Worm (Caenorhabditis elegans): ENCODE measurements around the gene F13C5.1.

F13C5.1 gene

DNA sequence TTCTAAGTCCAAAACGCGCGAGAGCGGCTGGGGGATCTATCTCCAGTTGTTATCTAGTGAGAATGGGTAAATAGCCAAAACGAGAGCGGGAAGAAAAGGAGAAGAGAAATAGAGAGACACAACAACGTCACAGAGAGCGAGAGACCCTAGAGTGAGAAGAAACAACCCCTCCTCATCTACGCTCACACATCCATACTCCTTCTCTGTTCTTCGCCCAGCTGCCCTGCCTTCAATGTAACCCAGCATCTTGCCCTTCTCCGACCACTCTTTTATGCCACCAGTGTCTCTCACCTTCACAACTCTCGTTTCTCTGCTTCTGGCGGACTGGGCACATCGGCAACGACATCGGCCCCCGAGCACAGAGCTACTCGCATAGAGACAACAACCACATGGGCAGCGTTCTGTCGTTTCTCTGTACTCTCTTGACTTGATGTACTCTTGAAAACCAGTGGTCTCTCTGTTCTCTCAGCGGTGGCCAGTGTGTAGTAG, 8.7 kb upstream of the F13C5.1 start:
- TF ChIP-seq W03F9.2 (tag; optimal IDR thresholded peaks at IDR 0.05) = peak; percentile 59
- TF ChIP-seq him-1 (tag; optimal IDR thresholded peaks at IDR 0.05) = peak; percentile 75
- no peak for TF ChIP-seq dao-5 (tag; optimal IDR thresholded peaks at IDR 0.05)

DNA sequence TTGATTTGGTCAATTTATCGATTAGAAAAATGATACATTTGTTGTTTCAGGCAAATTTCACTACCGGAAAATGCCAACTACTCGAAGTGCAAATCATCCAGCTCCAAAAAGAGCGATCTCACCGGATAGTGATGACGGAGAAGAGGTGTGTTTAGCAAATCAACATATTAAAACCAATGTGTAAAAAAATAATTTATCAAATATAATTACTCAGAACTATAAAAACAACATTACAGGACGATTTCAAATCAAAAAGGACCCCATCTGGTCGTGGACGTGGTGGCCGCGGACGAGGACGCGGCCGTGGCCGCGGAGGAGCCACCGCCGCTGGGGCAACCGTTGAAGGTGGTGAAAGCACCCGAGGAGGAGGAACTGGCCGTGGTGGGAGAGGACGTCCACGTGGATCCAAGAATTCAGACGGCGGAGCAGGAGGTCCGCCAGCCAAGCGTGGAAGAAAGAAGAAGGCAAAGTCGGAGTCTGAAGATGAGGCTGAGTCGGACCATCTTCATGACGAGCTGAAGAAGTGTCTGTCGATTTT, 8.0 kb upstream of the F13C5.1 start, which contains the start of gene F13C5.2:
F13C5.2 (plus strand) TSS at position 51 of the 538 bp plus-strand sequence.
- TF ChIP-seq dao-5 (tag; optimal IDR thresholded peaks at IDR 0.05) (no peak), W03F9.2 (tag; optimal IDR thresholded peaks at IDR 0.05) (no peak), him-1 (tag; optimal IDR thresholded peaks at IDR 0.05) (no peak)

DNA sequence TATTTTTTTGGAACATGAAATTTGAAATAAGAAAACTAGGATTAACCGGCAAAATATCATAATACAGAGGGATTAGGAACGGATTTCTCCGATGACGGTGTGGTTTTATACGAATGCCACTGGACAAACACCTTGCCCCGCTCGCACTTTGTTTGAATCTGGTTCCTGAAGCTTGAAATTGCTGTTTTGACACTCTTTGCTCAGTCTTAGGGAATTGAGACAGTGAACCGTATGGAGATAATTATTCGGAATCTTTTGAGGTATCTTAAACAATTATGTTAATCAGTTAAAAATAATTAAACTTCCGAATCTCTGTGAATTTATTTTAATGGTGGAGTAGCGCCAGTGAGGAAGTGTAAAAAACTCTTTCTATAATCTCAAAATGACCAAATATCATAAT, 2.5 kb upstream of the F13C5.1 start, which contains the start of gene F13C5.3:
F13C5.3 (minus strand) TSS at position 101 of the 400 bp plus-strand sequence.
- TF ChIP-seq dao-5 (tag; optimal IDR thresholded peaks at IDR 0.05) = no peak
- TF ChIP-seq him-1 (tag; optimal IDR thresholded peaks at IDR 0.05) = no peak
- TF ChIP-seq W03F9.2 (tag; optimal IDR thresholded peaks at IDR 0.05) = no peak

DNA sequence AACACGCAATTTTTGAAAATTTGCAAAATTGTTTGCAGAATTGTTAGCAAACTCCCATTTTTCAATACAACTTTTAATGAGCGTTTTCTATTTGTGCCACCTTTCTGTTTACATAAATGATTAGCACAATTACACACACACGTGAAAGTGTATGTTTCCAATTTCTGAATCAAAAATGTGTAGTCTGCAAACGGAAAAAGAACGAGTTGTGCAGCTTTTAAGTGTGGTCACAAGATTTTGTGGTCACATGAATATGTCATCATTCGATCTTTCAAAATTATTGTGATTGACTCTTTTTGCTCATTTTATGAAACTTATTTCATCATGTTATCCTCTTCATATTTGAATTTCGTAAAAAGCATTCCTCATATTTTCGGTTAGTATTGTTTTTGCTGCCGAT, 1.3 kb upstream of the F13C5.1 start:
- TF ChIP-seq dao-5 (tag; optimal IDR thresholded peaks at IDR 0.05) (no peak), him-1 (tag; optimal IDR thresholded peaks at IDR 0.05) (no peak), W03F9.2 (tag; optimal IDR thresholded peaks at IDR 0.05) (no peak)

DNA sequence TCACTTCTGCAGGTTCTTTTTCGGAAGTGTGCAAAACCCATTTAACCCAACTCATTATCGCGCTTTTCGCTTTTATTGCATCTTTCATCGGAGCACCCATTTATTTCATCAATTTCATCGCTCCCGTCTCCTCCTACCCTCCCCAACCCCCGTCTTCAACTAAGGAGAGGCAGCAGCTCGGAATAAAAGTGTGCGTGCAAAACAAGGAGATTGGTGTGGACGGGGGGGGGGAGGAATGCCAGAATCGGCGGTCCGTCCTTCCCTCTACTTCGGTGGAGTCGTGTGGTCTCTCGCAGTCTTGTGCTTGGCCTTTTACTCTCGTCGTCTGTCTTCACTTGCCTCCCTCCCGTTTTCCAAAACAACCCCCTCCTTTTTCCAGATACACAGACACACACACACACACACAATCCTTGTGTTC, 611 bp upstream of the F13C5.1 start:
- TF ChIP-seq dao-5 (tag; optimal IDR thresholded peaks at IDR 0.05) (no peak), W03F9.2 (tag; optimal IDR thresholded peaks at IDR 0.05) (no peak), him-1 (tag; optimal IDR thresholded peaks at IDR 0.05) (peak; percentile 27)

DNA sequence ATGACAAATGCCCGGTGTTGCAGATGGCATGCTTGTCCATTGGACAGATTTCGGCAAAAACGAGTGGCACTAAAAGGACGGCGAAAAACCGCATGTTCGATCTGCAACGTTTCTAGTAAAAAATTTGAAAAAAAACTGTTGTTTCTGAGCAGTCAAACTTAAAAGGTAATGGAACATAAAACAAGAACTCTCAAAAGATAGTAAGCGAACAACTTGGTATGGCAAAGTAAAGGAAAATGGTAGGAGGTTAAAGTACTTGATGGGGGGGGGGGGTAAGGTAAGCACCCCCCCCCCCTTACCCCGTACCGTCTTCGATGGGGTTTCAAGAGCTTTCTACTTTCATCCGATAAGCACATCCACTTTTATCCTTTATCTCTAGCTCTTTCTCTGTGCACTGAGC, 6.4 kb downstream of the F13C5.1 start, which contains the start of gene F13C5.5:
F13C5.5 (minus strand) TSS at position 101 of the 400 bp plus-strand sequence.
- TF ChIP-seq him-1 (tag; optimal IDR thresholded peaks at IDR 0.05) (no peak), W03F9.2 (tag; optimal IDR thresholded peaks at IDR 0.05) (no peak), dao-5 (tag; optimal IDR thresholded peaks at IDR 0.05) (no peak)

DNA sequence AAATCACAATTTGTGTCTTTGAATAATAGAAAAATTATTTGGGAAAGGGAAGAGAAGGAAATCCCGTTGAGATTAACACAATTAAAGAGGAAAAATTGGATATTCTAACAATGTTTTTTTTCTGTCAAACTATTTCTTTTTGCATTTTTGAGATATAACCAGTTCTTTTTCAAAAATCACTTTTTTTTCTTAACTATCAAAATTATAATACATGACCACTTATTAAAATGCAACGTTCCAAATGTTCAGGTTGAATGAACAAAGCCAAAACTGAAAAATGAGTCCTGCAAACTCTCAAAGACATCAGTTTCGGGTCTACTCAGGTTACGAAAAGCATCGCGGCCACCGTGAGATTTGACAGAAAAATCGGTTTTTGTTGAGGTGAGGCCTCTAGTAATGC, 7.6 kb downstream of the F13C5.1 start:
- TF ChIP-seq W03F9.2 (tag; optimal IDR thresholded peaks at IDR 0.05) (no peak), dao-5 (tag; optimal IDR thresholded peaks at IDR 0.05) (no peak), him-1 (tag; optimal IDR thresholded peaks at IDR 0.05) (no peak)

DNA sequence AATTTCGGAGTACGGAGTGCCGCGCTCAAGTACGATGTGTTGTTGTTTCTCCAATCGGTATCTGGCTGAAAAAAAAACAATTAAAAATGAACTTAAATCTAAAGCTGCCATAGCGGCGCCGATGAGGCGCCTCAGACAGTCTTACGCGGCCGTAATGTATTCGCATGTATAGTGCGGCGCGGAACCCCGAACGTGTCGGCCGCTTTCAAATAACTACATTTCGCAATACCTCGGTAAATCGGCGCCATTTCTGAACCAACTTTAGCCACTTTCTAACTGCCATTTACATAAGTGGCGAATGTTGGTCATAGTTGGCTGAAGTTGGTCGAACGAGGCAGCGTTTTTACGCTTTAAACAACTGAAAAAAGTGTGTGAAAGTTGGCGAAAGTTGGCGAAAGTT, 10.8 kb downstream of the F13C5.1 start:
- TF ChIP-seq him-1 (tag; optimal IDR thresholded peaks at IDR 0.05) = no peak
- TF ChIP-seq dao-5 (tag; optimal IDR thresholded peaks at IDR 0.05) = no peak
- no peak for TF ChIP-seq W03F9.2 (tag; optimal IDR thresholded peaks at IDR 0.05)

DNA sequence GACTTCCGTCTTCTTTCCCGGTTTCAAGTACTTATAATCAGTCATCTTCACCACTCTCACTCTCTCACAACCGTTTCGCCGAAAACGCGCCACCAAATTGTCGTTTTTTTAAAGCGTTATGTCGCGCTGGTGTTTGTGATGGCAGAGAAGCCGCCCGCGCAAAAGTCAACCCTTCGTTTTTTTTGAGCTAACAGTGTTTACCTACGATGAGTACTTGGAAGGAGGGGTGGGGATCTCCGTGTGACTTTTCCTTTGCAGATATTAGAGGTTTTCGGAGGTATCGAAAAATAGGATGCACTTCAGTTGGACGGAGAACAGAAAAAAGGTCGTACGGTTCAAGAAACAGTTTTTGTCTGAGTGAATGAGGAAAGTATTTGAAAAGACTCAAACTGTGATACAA, 15.8 kb downstream of the F13C5.1 start:
- TF ChIP-seq dao-5 (tag; optimal IDR thresholded peaks at IDR 0.05) (no peak), W03F9.2 (tag; optimal IDR thresholded peaks at IDR 0.05) (no peak)

DNA sequence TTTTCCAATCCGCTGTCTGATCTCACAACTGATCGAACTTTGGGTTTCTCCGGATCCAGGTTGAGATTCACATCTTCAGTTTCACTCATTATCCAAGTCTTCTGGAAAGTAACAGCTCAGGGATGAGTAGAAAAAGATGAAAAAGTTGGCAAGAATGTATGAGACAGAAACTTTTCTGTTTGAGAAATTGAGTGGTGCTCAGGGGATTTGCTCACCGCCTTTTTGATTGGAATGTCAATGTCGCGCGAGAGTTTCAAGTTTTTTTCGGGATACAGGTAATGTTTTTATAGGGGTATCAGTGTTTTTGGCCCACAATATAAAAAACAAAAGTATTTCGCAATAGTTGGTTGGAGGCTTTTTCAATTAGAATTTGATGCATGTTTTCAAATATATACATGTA, 19.2 kb downstream of the F13C5.1 start, which contains the start of gene unc-96:
unc-96 (minus strand) TSS at position 101 of the 400 bp plus-strand sequence.
- TF ChIP-seq dao-5 (tag; optimal IDR thresholded peaks at IDR 0.05) = no peak
- no peak for TF ChIP-seq him-1 (tag; optimal IDR thresholded peaks at IDR 0.05)
- TF ChIP-seq W03F9.2 (tag; optimal IDR thresholded peaks at IDR 0.05) = no peak

DNA sequence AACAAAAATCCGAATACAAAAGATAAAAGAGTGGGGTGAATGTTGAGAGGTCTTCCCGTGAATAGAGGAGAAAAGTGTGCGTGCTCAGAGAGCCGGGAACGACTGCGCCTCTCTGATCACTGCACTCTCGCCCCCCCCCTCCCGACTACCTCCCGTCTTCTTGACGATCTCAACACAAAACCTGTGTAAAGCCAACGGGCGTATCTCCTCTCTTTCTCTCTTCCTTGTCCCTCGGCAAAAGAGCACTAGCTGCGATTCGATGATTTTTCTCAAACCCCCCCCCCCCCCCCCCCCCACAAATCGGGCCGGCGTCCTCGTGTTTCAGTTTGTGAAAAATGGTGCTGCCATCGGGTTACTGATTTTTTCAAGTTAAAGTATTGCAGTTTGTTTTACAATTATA, 19.7 kb downstream of the F13C5.1 start:
- TF ChIP-seq him-1 (tag; optimal IDR thresholded peaks at IDR 0.05) (no peak), W03F9.2 (tag; optimal IDR thresholded peaks at IDR 0.05) (no peak), dao-5 (tag; optimal IDR thresholded peaks at IDR 0.05) (no peak)

DNA sequence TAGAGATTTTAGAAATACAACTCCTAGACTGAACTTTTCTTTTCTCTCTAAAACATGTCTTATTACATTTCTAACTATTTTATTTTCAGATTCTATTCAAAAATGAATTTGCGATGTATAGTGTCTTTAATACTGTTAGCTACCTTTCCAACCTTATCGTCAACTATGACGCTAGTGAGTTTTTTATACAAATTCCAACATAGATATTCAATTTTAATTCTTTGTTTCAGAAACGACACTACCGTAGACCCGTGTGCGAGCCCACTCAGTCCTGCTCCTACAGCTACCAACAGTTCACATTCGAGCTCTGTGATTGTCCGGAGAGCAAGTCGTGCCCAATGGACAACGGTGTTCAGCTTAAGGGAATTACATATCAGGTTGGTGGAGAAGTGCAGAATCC, 27.2 kb downstream of the F13C5.1 start, which contains the start of gene M6.4:
M6.4 (plus strand) TSS at position 55 of the 400 bp plus-strand sequence.
- TF ChIP-seq dao-5 (tag; optimal IDR thresholded peaks at IDR 0.05) (no peak), him-1 (tag; optimal IDR thresholded peaks at IDR 0.05) (no peak), W03F9.2 (tag; optimal IDR thresholded peaks at IDR 0.05) (no peak)

DNA sequence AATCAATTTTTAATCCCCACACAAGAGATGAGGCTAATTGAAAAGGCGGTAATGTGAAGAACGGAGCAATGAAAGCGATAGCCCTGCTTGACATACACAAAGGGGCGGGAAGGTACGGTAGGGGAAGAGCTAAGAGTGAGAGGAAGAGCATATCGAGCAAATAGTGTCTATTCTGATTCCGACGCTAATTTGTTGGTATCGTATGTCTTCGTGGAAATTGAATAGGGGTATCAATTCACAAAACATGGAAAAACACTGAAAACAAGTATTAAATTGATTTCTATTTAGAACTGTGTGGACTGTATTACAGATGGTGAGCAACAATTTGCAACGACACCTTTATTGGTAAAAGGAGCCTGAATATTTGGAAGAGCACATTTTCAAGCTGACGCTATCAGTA, 34.9 kb downstream of the F13C5.1 start, which contains the start of gene pha-2:
pha-2 (minus strand) TSS at position 101 of the 400 bp plus-strand sequence.
- no peak for TF ChIP-seq W03F9.2 (tag; optimal IDR thresholded peaks at IDR 0.05)
- no peak for TF ChIP-seq him-1 (tag; optimal IDR thresholded peaks at IDR 0.05)
- TF ChIP-seq dao-5 (tag; optimal IDR thresholded peaks at IDR 0.05) = no peak

DNA sequence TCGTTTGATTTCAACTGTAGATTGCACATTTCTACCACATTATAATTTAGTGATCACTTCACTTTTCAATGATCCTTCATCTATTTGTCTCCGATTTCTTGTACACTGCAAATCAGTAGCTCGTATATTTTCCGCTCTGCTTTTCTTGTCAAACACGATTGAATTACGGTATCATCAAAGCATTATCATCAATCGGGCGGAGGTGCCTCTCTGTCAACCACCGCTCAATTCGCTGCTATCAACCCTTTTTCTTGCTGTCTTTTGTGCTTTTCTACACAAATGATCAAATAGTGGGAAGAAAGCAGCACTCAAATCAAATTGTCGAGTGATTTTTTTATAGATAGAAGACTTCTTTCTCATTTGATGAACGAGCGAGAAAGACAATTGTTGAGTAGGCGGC, 35.6 kb downstream of the F13C5.1 start:
- TF ChIP-seq him-1 (tag; optimal IDR thresholded peaks at IDR 0.05) (no peak), W03F9.2 (tag; optimal IDR thresholded peaks at IDR 0.05) (no peak), dao-5 (tag; optimal IDR thresholded peaks at IDR 0.05) (no peak)

DNA sequence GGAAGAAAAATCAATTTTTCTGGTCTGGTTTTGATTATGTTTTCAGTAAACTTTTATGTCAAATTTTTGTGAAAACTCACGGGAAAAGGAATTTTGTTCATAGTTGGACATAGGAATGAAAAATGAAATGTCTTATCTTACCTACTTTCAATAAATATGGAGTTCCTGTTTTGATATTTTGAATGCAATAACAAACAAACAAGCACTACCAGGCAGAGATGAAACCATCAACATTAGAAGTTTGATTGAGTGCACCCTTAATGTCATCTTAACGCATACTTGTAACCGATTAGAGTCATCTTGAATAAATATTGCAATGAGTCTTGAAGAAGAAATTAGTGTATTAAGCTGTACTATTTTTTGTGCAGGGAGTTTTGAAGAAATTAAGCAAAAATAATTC, 39.5 kb downstream of the F13C5.1 start, which contains the start of gene M6.11:
M6.11 (minus strand) TSS at position 101 of the 400 bp plus-strand sequence.
- TF ChIP-seq dao-5 (tag; optimal IDR thresholded peaks at IDR 0.05) = no peak
- TF ChIP-seq W03F9.2 (tag; optimal IDR thresholded peaks at IDR 0.05) = no peak
- TF ChIP-seq him-1 (tag; optimal IDR thresholded peaks at IDR 0.05) = no peak
